Worm (Caenorhabditis elegans): ENCODE measurements around the gene clec-59.

The clec-59 gene

ce11 chrII:10461207-10461606 is 18.0 kb downstream of the clec-59 start, which contains the start of gene ZK673.5:
TSS of gene ZK673.5 (plus strand) at chrII:10461507.
- TF ChIP-seq ceh-16 (tag; optimal IDR thresholded peaks at IDR 0.05), result no peak
- no peak for TF ChIP-seq lsy-2 (tag; optimal IDR thresholded peaks at IDR 0.05)
- no peak for TF ChIP-seq Y55F3AM.14 (GFP tag; optimal IDR thresholded peaks at IDR 0.05)
- TF ChIP-seq dmd-4 (tag; optimal IDR thresholded peaks at IDR 0.05), result no peak

- TF ChIP-seq C34F6.9 (tag; optimal IDR thresholded peaks at IDR 0.05) (no peak), R02D3.7 (tag; optimal IDR thresholded peaks at IDR 0.05) (no peak), sma-3 (GFP tag; optimal IDR thresholded peaks at IDR 0.05) (no peak), nhr-6 (tag; optimal IDR thresholded peaks at IDR 0.05) (no peak), snpc-4 (tag; optimal IDR thresholded peaks at IDR 0.05) (no peak), nhr-25 (tag; optimal IDR thresholded peaks at IDR 0.05) (no peak), ztf-1 (GFP tag; conservative IDR thresholded peaks at IDR 0.05) (no peak), lsy-2 (tag; optimal IDR thresholded peaks at IDR 0.05) (no peak), mdl-1 (tag; optimal IDR thresholded peaks at IDR 0.05) (no peak)
Observed at ce11 chrII:10456979-10457378, 22.3 kb downstream of the clec-59 start, which contains the start of gene ZK673.11. TSS of gene ZK673.11 (plus strand) at chrII:10457279.

- TF ChIP-seq nhr-129 (tag; optimal IDR thresholded peaks at IDR 0.05), result no peak
- TF ChIP-seq F13H6.1 (tag; optimal IDR thresholded peaks at IDR 0.05), result no peak
- no peak for TF ChIP-seq nhr-21 (tag; optimal IDR thresholded peaks at IDR 0.05)
- TF ChIP-seq ztf-1 (GFP tag; conservative IDR thresholded peaks at IDR 0.05), result no peak
- no peak for TF ChIP-seq crh-2 (tag; optimal IDR thresholded peaks at IDR 0.05)
- TF ChIP-seq R02D3.7 (tag; optimal IDR thresholded peaks at IDR 0.05), result no peak
- no peak for TF ChIP-seq sma-9 (GFP tag; optimal IDR thresholded peaks at IDR 0.05)
- TF ChIP-seq sma-9 (tag; optimal IDR thresholded peaks at IDR 0.05), result no peak
- no peak for TF ChIP-seq nhr-11 (tag; optimal IDR thresholded peaks at IDR 0.05)
- no peak for TF ChIP-seq aly-2 (tag; optimal IDR thresholded peaks at IDR 0.05)
- TF ChIP-seq peb-1 (tag; optimal IDR thresholded peaks at IDR 0.05), result no peak
- TF ChIP-seq skn-1 (tag; optimal IDR thresholded peaks at IDR 0.05), result no peak
- no peak for TF ChIP-seq lin-11 (tag; optimal IDR thresholded peaks at IDR 0.05)
- no peak for TF ChIP-seq fos-1 (tag; optimal IDR thresholded peaks at IDR 0.05)
- no peak for TF ChIP-seq nhr-25 (tag; optimal IDR thresholded peaks at IDR 0.05)
- no peak for TF ChIP-seq ceh-82 (tag; optimal IDR thresholded peaks at IDR 0.05)
- TF ChIP-seq ama-1 (optimal IDR thresholded peaks at IDR 0.05), result no peak
- no peak for TF ChIP-seq nhr-6 (tag; optimal IDR thresholded peaks at IDR 0.05)
- TF ChIP-seq mdl-1 (tag; optimal IDR thresholded peaks at IDR 0.05), result no peak
Observed at ce11 chrII:10452620-10453019, 26.6 kb downstream of the clec-59 start, which contains the start of gene ZK673.4. TSS of gene ZK673.4 (plus strand) at chrII:10452920.

- TF ChIP-seq nhr-129 (tag; optimal IDR thresholded peaks at IDR 0.05) (peak; percentile 0), dmd-4 (tag; optimal IDR thresholded peaks at IDR 0.05) (no peak), nhr-21 (tag; optimal IDR thresholded peaks at IDR 0.05) (peak; percentile 24), ceh-82 (tag; optimal IDR thresholded peaks at IDR 0.05) (no peak), lsy-2 (tag; optimal IDR thresholded peaks at IDR 0.05) (peak in 1 of 2 experiments; percentile 28), C34F6.9 (tag; optimal IDR thresholded peaks at IDR 0.05) (peak; percentile 49), ztf-4 (tag; optimal IDR thresholded peaks at IDR 0.05) (peak; percentile 60), crh-2 (tag; optimal IDR thresholded peaks at IDR 0.05) (peak; percentile 23), sma-9 (GFP tag; optimal IDR thresholded peaks at IDR 0.05) (peak; percentile 12), sma-9 (tag; optimal IDR thresholded peaks at IDR 0.05) (no peak), nhr-25 (tag; optimal IDR thresholded peaks at IDR 0.05) (peak; percentile 36), ceh-16 (tag; optimal IDR thresholded peaks at IDR 0.05) (no peak), unc-55 (GFP tag; optimal IDR thresholded peaks at IDR 0.05) (peak; percentile 14), mdl-1 (tag; optimal IDR thresholded peaks at IDR 0.05) (no peak), snpc-4 (tag; optimal IDR thresholded peaks at IDR 0.05) (no peak), nhr-6 (tag; optimal IDR thresholded peaks at IDR 0.05) (peak; percentile 15)
Observed at ce11 chrII:10450335-10450734, 28.9 kb downstream of the clec-59 start.

ce11 chrII:10449707-10450106 is 29.5 kb downstream of the clec-59 start, which contains the start of gene lin-56:
TSS of gene lin-56 (plus strand) at chrII:10450007.
- TF ChIP-seq dmd-4 (tag; optimal IDR thresholded peaks at IDR 0.05), result no peak
- TF ChIP-seq nhr-12 (tag; optimal IDR thresholded peaks at IDR 0.05), result no peak
- TF ChIP-seq nhr-10 (tag; optimal IDR thresholded peaks at IDR 0.05), result no peak
- no peak for TF ChIP-seq gmeb-1 (tag; optimal IDR thresholded peaks at IDR 0.05)
- no peak for TF ChIP-seq peb-1 (tag; optimal IDR thresholded peaks at IDR 0.05)
- no peak for TF ChIP-seq skn-1 (tag; optimal IDR thresholded peaks at IDR 0.05)
- no peak for TF ChIP-seq ama-1 (optimal IDR thresholded peaks at IDR 0.05)
- TF ChIP-seq ztf-4 (tag; optimal IDR thresholded peaks at IDR 0.05), result no peak
- no peak for TF ChIP-seq elt-3 (tag; optimal IDR thresholded peaks at IDR 0.05)
- TF ChIP-seq mab-5 (tag; optimal IDR thresholded peaks at IDR 0.05), result no peak
- no peak for TF ChIP-seq alr-1 (tag; optimal IDR thresholded peaks at IDR 0.05)
- no peak for TF ChIP-seq ZK546.5 (tag; optimal IDR thresholded peaks at IDR 0.05)
- no peak for TF ChIP-seq lin-39 (tag; optimal IDR thresholded peaks at IDR 0.05)
- no peak for TF ChIP-seq ceh-16 (tag; optimal IDR thresholded peaks at IDR 0.05)
- TF ChIP-seq unc-62 (GFP tag; optimal IDR thresholded peaks at IDR 0.05), result no peak

Measured in whole organism, L2 larva.